Worm (Caenorhabditis elegans) whole organism, L4 larva: ENCODE measurements around the gene twk-10.

ENCODE experiments used
- F49E8.2 ChIP-seq: sonication (generic microtip); optimal IDR thresholded peaks from 2 replicates; lab custom pipeline; 2016; ENCODE audit warnings: missing compliant biosample characterization, mild to moderate bottlenecking, missing genetic modification characterization, borderline replicate concordance
- ceh-32 ChIP-seq: sonication (generic microtip); optimal IDR thresholded peaks from 2 replicates; lab custom pipeline; 2016; ENCODE audit warnings: mild to moderate bottlenecking, missing genetic modification characterization, missing compliant biosample characterization; ENCODE audit not compliant: poor library complexity
- cey-2 ChIP-seq: sonication (generic microtip); optimal IDR thresholded peaks from 3 replicates; lab custom pipeline; 2017; ENCODE audit warnings: missing genetic modification characterization, mild to moderate bottlenecking, missing compliant biosample characterization, antibody characterized with exemption, borderline replicate concordance; ENCODE audit not compliant: insufficient read depth
- fkh-10 ChIP-seq: fragments of 150-350 bp; optimal IDR thresholded peaks from 2 replicates; lab custom pipeline; 2014; ENCODE audit warnings: missing biosample characterization, missing genetic modification reagents, missing genetic modification characterization
- lin-39 ChIP-seq: fragments of 150-350 bp; optimal IDR thresholded peaks from 2 replicates; lab custom pipeline; 2014; ENCODE audit warnings: missing biosample characterization, missing genetic modification reagents, missing genetic modification characterization
- mdt-29 ChIP-seq: fragments of 200-800 bp; sonication (Bioruptor generic); IDR thresholded peaks from 2 replicates; pipeline ENCODE4 v1.3.6; 2022; ENCODE audit warnings: missing genetic modification reagents, missing genetic modification characterization, missing compliant biosample characterization
- nhr-102 ChIP-seq: sonication (generic microtip); optimal IDR thresholded peaks from 2 replicates; lab custom pipeline; 2016; ENCODE audit warnings: mild to moderate bottlenecking, missing genetic modification characterization, moderate library complexity, missing compliant biosample characterization
- pha-4 ChIP-seq, 2 experiments: fragments of 150-350 bp in 1 of 2; fragments of 200-800 bp in 1 of 2; sonication (Bioruptor generic) in 1 of 2; IDR thresholded peaks in 1 of 2; optimal IDR thresholded peaks in 1 of 2; 2 replicates each; pipeline versions ENCODE4 v1.3.6 to Lab custom; 2014 to 2022; ENCODE audit warnings: missing genetic modification characterization in 2 of 2, missing genetic modification reagents in 2 of 2, missing biosample characterization in 1 of 2, missing compliant biosample characterization in 1 of 2
- sdz-12 ChIP-seq: fragments of 200-800 bp; sonication (Bioruptor generic); optimal IDR thresholded peaks from 2 replicates; lab custom pipeline; 2018; ENCODE audit warnings: mild to moderate bottlenecking, missing genetic modification characterization, missing compliant biosample characterization
- ztf-11 ChIP-seq: fragments of 150-350 bp; optimal IDR thresholded peaks from 2 replicates; lab custom pipeline; 2014; ENCODE audit warnings: missing biosample characterization, missing genetic modification characterization

DNA sequence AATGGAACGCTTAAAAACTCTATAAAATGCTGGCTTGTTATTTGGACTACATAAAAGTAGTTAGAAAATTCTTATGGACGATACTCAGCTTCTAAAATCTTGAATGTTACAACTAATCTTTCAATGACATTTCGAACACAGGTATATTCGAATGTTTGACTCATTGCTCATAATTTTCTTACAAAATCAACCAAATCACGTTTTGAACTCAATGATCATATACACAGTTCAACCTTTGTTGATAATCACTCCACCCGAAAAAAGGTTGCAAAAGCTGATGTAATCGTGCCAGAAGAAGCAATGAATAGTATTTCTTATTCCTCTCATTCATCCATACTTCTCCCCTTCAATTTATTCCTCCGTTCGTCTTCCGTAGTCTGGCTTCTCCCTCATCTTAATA lies 3.0 kb upstream of the twk-10 start, which contains the start of gene K04A8.20:
- TF ChIP-seq mdt-29 (GFP tag; lab: Robert Waterston, UW) (no peak), sdz-12 (no peak), F49E8.2 (tag; lab: Kevin White, UChicago) (no peak), lin-39 (tag; lab: Kevin White, UChicago) (no peak), fkh-10 (no peak), cey-2 (no peak), nhr-102 (tag; lab: Kevin White, UChicago) (no peak), ceh-32 (no peak), pha-4 (GFP tag; IDR thresholded peaks at IDR 0.05; lab: Robert Waterston, UW) (no peak), pha-4 (tag; optimal IDR thresholded peaks at IDR 0.05; lab: Kevin White, UChicago) (no peak), ztf-11 (tag; lab: Kevin White, UChicago) (no peak)
